Worm (Caenorhabditis elegans): Measurements from ENCODE around the gene F49E12.7.

DNA sequence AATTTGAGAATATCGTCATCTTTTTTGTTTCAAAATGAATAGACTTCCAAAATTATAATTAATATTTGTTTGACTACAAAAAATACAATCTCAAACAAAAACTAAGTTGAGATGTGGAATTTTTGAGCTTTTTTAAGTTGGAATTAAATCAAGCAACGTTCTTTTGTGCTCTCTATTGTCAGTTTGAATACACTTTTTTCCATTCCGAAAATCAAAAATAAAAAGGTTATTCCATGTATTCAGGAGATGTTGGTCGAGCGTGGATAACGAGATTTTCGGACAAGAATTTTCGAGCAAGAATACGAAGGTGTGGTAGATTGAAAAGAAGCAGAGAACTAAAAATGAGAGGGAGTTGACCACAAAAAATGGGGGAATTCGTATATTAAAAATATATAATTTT is 25.7 kb downstream of the F49E12.7 start:
- TF ChIP-seq ceh-20 (GFP tag; IDR thresholded peaks at IDR 0.05) (no peak), mep-1 (tag; optimal IDR thresholded peaks at IDR 0.05) (no peak), T26A8.4 (GFP tag; IDR thresholded peaks at IDR 0.05) (no peak), pha-4 (GFP tag; IDR thresholded peaks at IDR 0.05) (no peak), pha-4 (tag; optimal IDR thresholded peaks at IDR 0.05) (no peak), zfp-3 (GFP tag; conservative IDR thresholded peaks at IDR 0.05) (no peak), zag-1 (tag; optimal IDR thresholded peaks at IDR 0.05) (no peak), ces-1 (GFP tag; optimal IDR thresholded peaks at IDR 0.05) (no peak)
